Fruit fly (Drosophila melanogaster) whole organism, embryonic: Measurements from ENCODE around the gene CG4455.
A peak's percentile ranks its signal among the peaks of the same experiment; 100 is the strongest.

Experiments
- Antp ChIP-seq: fragments of 200-800 bp; sonication (Bioruptor generic); optimal IDR thresholded peaks from 3 replicates; lab custom pipeline; 2016; ENCODE audit warnings: missing biosample characterization, missing genetic modification characterization
- CG10209 ChIP-seq: fragments of 200-800 bp; sonication (Bioruptor generic); optimal IDR thresholded peaks from 3 replicates; lab custom pipeline; 2017; ENCODE audit warnings: missing biosample characterization, mild to moderate bottlenecking, missing genetic modification characterization, missing genetic modification reagents
- CG10274 ChIP-seq: fragments of 200-800 bp; sonication (Bioruptor generic); optimal IDR thresholded peaks from 3 replicates; lab custom pipeline; 2017; ENCODE audit warnings: missing biosample characterization, mild to moderate bottlenecking, missing genetic modification characterization
- CG11398 ChIP-seq: fragments of 200-800 bp; sonication (Bioruptor generic); optimal IDR thresholded peaks from 2 replicates; lab custom pipeline; 2016; ENCODE audit warnings: missing biosample characterization, missing genetic modification characterization
- CG12744 ChIP-seq: fragments of 200-800 bp; sonication (Bioruptor generic); optimal IDR thresholded peaks from 2 replicates; lab custom pipeline; 2016; ENCODE audit warnings: missing biosample characterization, missing genetic modification characterization
- CG13296 ChIP-seq: fragments of 200-800 bp; sonication (Bioruptor generic); optimal IDR thresholded peaks from 3 replicates; lab custom pipeline; 2018; ENCODE audit warnings: missing biosample characterization, mild to moderate bottlenecking, missing genetic modification characterization
- CG13624 ChIP-seq: fragments of 200-800 bp; sonication (Bioruptor generic); optimal IDR thresholded peaks from 2 replicates; lab custom pipeline; 2016; ENCODE audit warnings: missing biosample characterization, missing genetic modification characterization
- CG14860 ChIP-seq: fragments of 200-800 bp; sonication (Bioruptor generic); IDR thresholded peaks from 3 replicates; pipeline ENCODE4 v1.3.6; 2022; ENCODE audit warnings: missing biosample characterization, missing genetic modification characterization; ENCODE audit not compliant: partially characterized antibody
- CG15011 ChIP-seq: fragments of 200-800 bp; sonication (Bioruptor generic); optimal IDR thresholded peaks from 3 replicates; lab custom pipeline; 2018; ENCODE audit warnings: missing biosample characterization, mild to moderate bottlenecking, missing genetic modification characterization
- CG17568 ChIP-seq: fragments of 200-800 bp; sonication (Bioruptor generic); optimal IDR thresholded peaks from 2 replicates; lab custom pipeline; 2018; ENCODE audit warnings: missing biosample characterization, mild to moderate bottlenecking, missing genetic modification characterization, moderate library complexity
- CG2199 ChIP-seq: fragments of 200-800 bp; sonication (Bioruptor generic); IDR thresholded peaks from 3 replicates; pipeline ENCODE4 v1.3.6; 2022; ENCODE audit warnings: missing biosample characterization, missing genetic modification characterization
- CG2202 ChIP-seq: fragments of 200-800 bp; sonication (Bioruptor generic); optimal IDR thresholded peaks from 2 replicates; lab custom pipeline; 2018; ENCODE audit warnings: missing biosample characterization, mild to moderate bottlenecking, missing genetic modification characterization
- CG30020 ChIP-seq: fragments of 200-800 bp; optimal IDR thresholded peaks from 2 replicates; lab custom pipeline; 2019; ENCODE audit warnings: missing biosample characterization, mild to moderate bottlenecking, missing genetic modification characterization, moderate library complexity
- CG31224 ChIP-seq: fragments of 200-800 bp; sonication (Bioruptor generic); IDR thresholded peaks from 2 replicates; pipeline ENCODE4 v1.3.6; 2022; ENCODE audit warnings: missing biosample characterization, missing genetic modification characterization
- CG32767 ChIP-seq: fragments of 200-800 bp; sonication (Bioruptor generic); IDR thresholded peaks from 2 replicates; pipeline ENCODE4 v1.3.6; 2022; ENCODE audit warnings: missing biosample characterization, missing genetic modification characterization
- CG3407 ChIP-seq: fragments of 200-800 bp; sonication (Bioruptor generic); optimal IDR thresholded peaks from 2 replicates; lab custom pipeline; 2018; ENCODE audit warnings: missing biosample characterization, mild to moderate bottlenecking, missing genetic modification characterization
- CG3995 ChIP-seq: fragments of 200-800 bp; sonication (Bioruptor generic); optimal IDR thresholded peaks from 3 replicates; lab custom pipeline; 2016; ENCODE audit warnings: missing biosample characterization, missing genetic modification characterization
- CG4282 ChIP-seq: fragments of 200-800 bp; sonication (Bioruptor generic); optimal IDR thresholded peaks from 2 replicates; lab custom pipeline; 2016; ENCODE audit warnings: missing biosample characterization, missing genetic modification characterization
- CG4730 ChIP-seq: fragments of 200-800 bp; sonication (Bioruptor generic); IDR thresholded peaks from 2 replicates; pipeline ENCODE4 v1.3.6; 2022; ENCODE audit warnings: missing biosample characterization, missing genetic modification characterization
- CG6254 ChIP-seq: fragments of 200-800 bp; sonication (Bioruptor generic); optimal IDR thresholded peaks from 3 replicates; lab custom pipeline; 2017; ENCODE audit warnings: mild to moderate bottlenecking, missing biosample characterization, missing genetic modification reagents, missing genetic modification characterization
- CG8089 ChIP-seq: fragments of 200-800 bp; sonication (Bioruptor generic); optimal IDR thresholded peaks from 3 replicates; lab custom pipeline; 2016; ENCODE audit warnings: missing biosample characterization, missing genetic modification characterization
- CG9215 ChIP-seq: fragments of 200-800 bp; sonication (Bioruptor generic); IDR thresholded peaks from 2 replicates; pipeline ENCODE4 v1.3.6; 2022; ENCODE audit warnings: missing biosample characterization, missing genetic modification characterization
- CG9727 ChIP-seq: fragments of 200-800 bp; sonication (Bioruptor generic); optimal IDR thresholded peaks from 3 replicates; lab custom pipeline; 2017; ENCODE audit warnings: missing biosample characterization, mild to moderate bottlenecking, missing genetic modification characterization
- CoRest ChIP-seq: fragments of 200-800 bp; sonication (Bioruptor generic); optimal IDR thresholded peaks from 3 replicates; lab custom pipeline; 2018; ENCODE audit warnings: missing biosample characterization, mild to moderate bottlenecking, missing genetic modification characterization, moderate library complexity
- D19B ChIP-seq: fragments of 200-800 bp; sonication (Bioruptor generic); optimal IDR thresholded peaks from 2 replicates; lab custom pipeline; 2017; ENCODE audit warnings: missing biosample characterization, mild to moderate bottlenecking, missing genetic modification characterization
- E2f1 ChIP-seq: fragments of 200-800 bp; sonication (Bioruptor generic); IDR thresholded peaks from 2 replicates; pipeline ENCODE4 v1.3.6; 2022; ENCODE audit warnings: missing biosample characterization, missing genetic modification characterization
- Ets65A ChIP-seq: fragments of 200-800 bp; sonication (Bioruptor generic); peaks from one replicate; lab custom pipeline; 2016; ENCODE audit warnings: missing biosample characterization, missing genetic modification characterization
- Optix ChIP-seq: fragments of 200-800 bp; sonication (Bioruptor generic); IDR thresholded peaks from 3 replicates; pipeline ENCODE4 v1.3.6; 2022; ENCODE audit warnings: missing biosample characterization, missing genetic modification characterization
- Scr ChIP-seq: fragments of 200-800 bp; sonication (Bioruptor generic); IDR thresholded peaks from 2 replicates; pipeline ENCODE4 v1.3.6; 2022; ENCODE audit warnings: missing biosample characterization, missing genetic modification characterization; ENCODE audit not compliant: partially characterized antibody
- Six4 ChIP-seq: fragments of 200-800 bp; sonication (Bioruptor generic); optimal IDR thresholded peaks from 2 replicates; lab custom pipeline; 2016; ENCODE audit warnings: missing biosample characterization, missing genetic modification characterization
- Ssrp ChIP-seq: fragments of 200-800 bp; sonication (Bioruptor generic); optimal IDR thresholded peaks from 2 replicates; lab custom pipeline; 2018; ENCODE audit warnings: missing biosample characterization, mild to moderate bottlenecking, missing genetic modification characterization, moderate library complexity
- Xrp1 ChIP-seq: fragments of 200-800 bp; sonication (Bioruptor generic); IDR thresholded peaks from 2 replicates; pipeline ENCODE4 v1.3.6; 2022; ENCODE audit warnings: missing biosample characterization, missing genetic modification characterization
- YL-1 ChIP-seq: fragments of 200-800 bp; sonication (Bioruptor generic); optimal IDR thresholded peaks from 3 replicates; lab custom pipeline; 2017; ENCODE audit warnings: missing biosample characterization, mild to moderate bottlenecking, missing genetic modification characterization
- al ChIP-seq: fragments of 200-800 bp; sonication (Bioruptor generic); IDR thresholded peaks from 2 replicates; pipeline ENCODE4 v1.3.6; 2022; ENCODE audit warnings: missing biosample characterization, missing genetic modification characterization
- bowl ChIP-seq: fragments of 200-800 bp; sonication (Bioruptor generic); IDR thresholded peaks from 2 replicates; pipeline ENCODE4 v1.3.6; 2022; ENCODE audit warnings: missing biosample characterization, missing genetic modification characterization
- dmrt99B ChIP-seq: fragments of 200-800 bp; sonication (Bioruptor generic); optimal IDR thresholded peaks from 2 replicates; lab custom pipeline; 2018; ENCODE audit warnings: missing biosample characterization, mild to moderate bottlenecking, missing genetic modification characterization, moderate library complexity
- ewg ChIP-seq: fragments of 200-800 bp; sonication (Bioruptor generic); optimal IDR thresholded peaks from 3 replicates; lab custom pipeline; 2017; ENCODE audit warnings: mild to moderate bottlenecking, missing biosample characterization, missing genetic modification reagents, missing genetic modification characterization
- gcm2 ChIP-seq: fragments of 200-800 bp; sonication (Bioruptor generic); optimal IDR thresholded peaks from 2 replicates; lab custom pipeline; 2016; ENCODE audit warnings: missing biosample characterization, missing genetic modification characterization
- ind ChIP-seq: fragments of 200-800 bp; sonication (Bioruptor generic); optimal IDR thresholded peaks from 3 replicates; lab custom pipeline; 2016; ENCODE audit warnings: missing biosample characterization, missing genetic modification characterization
- nmo ChIP-seq: fragments of 200-800 bp; sonication (Bioruptor generic); optimal IDR thresholded peaks from 2 replicates; lab custom pipeline; 2018; ENCODE audit warnings: missing biosample characterization, mild to moderate bottlenecking, missing genetic modification characterization, moderate library complexity
- odd ChIP-seq: fragments of 200-800 bp; sonication (Bioruptor generic); optimal IDR thresholded peaks from 2 replicates; lab custom pipeline; 2017; ENCODE audit warnings: missing biosample characterization, mild to moderate bottlenecking, missing genetic modification characterization
- onecut ChIP-seq: fragments of 200-800 bp; sonication (Bioruptor generic); IDR thresholded peaks from 2 replicates; pipeline ENCODE4 v1.3.6; 2022; ENCODE audit warnings: missing biosample characterization, missing genetic modification characterization
- org-1 ChIP-seq: fragments of 200-800 bp; sonication (Bioruptor generic); optimal IDR thresholded peaks from 2 replicates; lab custom pipeline; 2017; ENCODE audit warnings: missing biosample characterization, missing genetic modification characterization
- pita ChIP-seq: fragments of 200-800 bp; sonication (Bioruptor generic); optimal IDR thresholded peaks from 2 replicates; lab custom pipeline; 2017; ENCODE audit warnings: missing biosample characterization, mild to moderate bottlenecking, missing genetic modification characterization
- prd ChIP-seq, 3 experiments: fragments of >200 bp in 2 of 3; fragments of 200-800 bp in 1 of 3; sonication (Bioruptor generic) in 1 of 3; optimal IDR thresholded peaks in 2 of 3; IDR thresholded peaks in 1 of 3; 2 replicates in 2 of 3; 3 replicates in 1 of 3; pipeline versions ENCODE4 v1.3.6 to Lab custom; 2017 to 2022; ENCODE audit warnings: missing biosample characterization in 1 of 3, missing genetic modification characterization in 1 of 3
- run ChIP-seq: fragments of 200-800 bp; sonication (Bioruptor generic); optimal IDR thresholded peaks from 3 replicates; lab custom pipeline; 2018; ENCODE audit warnings: missing biosample characterization, mild to moderate bottlenecking, missing genetic modification characterization
- sqz ChIP-seq: fragments of 200-800 bp; sonication (Bioruptor generic); optimal IDR thresholded peaks from 3 replicates; lab custom pipeline; 2018; ENCODE audit warnings: missing biosample characterization, mild to moderate bottlenecking, missing genetic modification characterization
- sr ChIP-seq: fragments of 200-800 bp; sonication (Bioruptor generic); IDR thresholded peaks from 3 replicates; pipeline ENCODE4 v1.3.6; 2022; ENCODE audit warnings: missing biosample characterization, missing genetic modification characterization
- tgo ChIP-seq: fragments of 200-800 bp; sonication (Bioruptor generic); IDR thresholded peaks from 3 replicates; pipeline ENCODE4 v1.3.6; 2022; ENCODE audit warnings: missing biosample characterization, missing genetic modification characterization
- trh ChIP-seq: fragments of 200-800 bp; sonication (Bioruptor generic); optimal IDR thresholded peaks from 2 replicates; lab custom pipeline; 2016; ENCODE audit warnings: missing biosample characterization, missing genetic modification characterization

The CG4455 gene

DNA sequence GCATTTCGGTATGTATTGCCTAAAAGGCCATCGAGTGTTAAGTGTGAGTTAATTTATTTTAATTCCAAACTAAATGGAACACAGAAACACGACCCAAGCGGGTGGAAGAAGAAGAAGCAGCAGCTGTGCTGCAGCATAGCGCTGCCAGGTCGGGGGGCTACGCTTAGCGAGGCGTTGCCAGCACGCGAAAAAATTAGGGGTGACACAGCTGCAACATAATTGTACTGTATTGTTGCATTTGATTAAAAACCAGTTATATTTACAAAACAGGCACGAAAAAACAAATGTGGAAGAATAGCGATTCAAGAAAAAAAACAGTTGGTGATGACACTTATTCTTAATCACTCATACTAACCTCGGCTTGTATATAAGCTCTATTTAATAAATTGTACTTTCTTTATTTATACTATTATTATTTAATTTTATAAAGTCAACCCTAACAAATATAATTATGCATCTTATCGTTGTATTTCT, 2.5 kb upstream of the CG4455 start (continued):
- TF ChIP-seq onecut (GFP tag; lab: Robert Waterston, UW) (peak; percentile 41; the same call in 1 of the 2 replicates), CG12744 (GFP tag; lab: Kevin White, UChicago) (no peak), pita (GFP tag; lab: Kevin White, UChicago) (no peak), CG10274 (GFP tag; lab: Kevin White, UChicago) (no peak), ewg (GFP tag; lab: Kevin White, UChicago) (peak; percentile 49), CG4282 (peak; percentile 67), CG13624 (GFP tag; lab: Kevin White, UChicago) (peak; percentile 55), CG10209 (GFP tag; lab: Kevin White, UChicago) (peak; percentile 75), E2f1 (GFP tag; lab: Robert Waterston, UW) (peak; percentile 70), CG9727 (GFP tag; lab: Kevin White, UChicago) (peak; percentile 78), CG2199 (GFP tag; lab: Robert Waterston, UW) (peak; percentile 86), run (tag; lab: Kevin White, UChicago) (peak; percentile 17), CG30020 (tag; lab: Kevin White, UChicago) (peak; percentile 42), CG9215 (GFP tag; lab: Robert Waterston, UW) (peak; percentile 76), CG3995 (GFP tag; lab: Kevin White, UChicago) (peak; percentile 39), CG15011 (GFP tag; lab: Kevin White, UChicago) (peak; percentile 47), Scr (0 out of 2 replicates have a peak, but pooled peaks have one; percentile 57), CG4730 (GFP tag; lab: Robert Waterston, UW) (peak; percentile 69), CG32767 (GFP tag; lab: Robert Waterston, UW) (no peak), CG11398 (GFP tag; lab: Kevin White, UChicago) (peak; percentile 14), YL-1 (GFP tag; lab: Kevin White, UChicago) (peak; percentile 78), CG14860 (GFP tag; lab: Robert Waterston, UW) (no peak), CoRest (tag; lab: Kevin White, UChicago) (peak; percentile 82), CG6254 (peak; percentile 15), CG17568 (GFP tag; lab: Kevin White, UChicago) (no peak), gcm2 (GFP tag; lab: Kevin White, UChicago) (peak; percentile 22), Ets65A (peak; percentile 97), CG3407 (GFP tag; lab: Kevin White, UChicago) (peak; percentile 12), nmo (peak; percentile 78), CG31224 (peak; percentile 70), CG13296 (GFP tag; lab: Kevin White, UChicago) (peak; percentile 72), dmrt99B (tag; lab: Kevin White, UChicago) (no peak), Ssrp (tag; lab: Kevin White, UChicago) (peak; percentile 77), ind (GFP tag; lab: Kevin White, UChicago) (peak; percentile 75), prd (optimal IDR thresholded peaks at IDR 0.05; lab: Kevin White, UChicago) (no peak), prd (GFP tag; IDR thresholded peaks at IDR 0.05; lab: Robert Waterston, UW) (peak; percentile 81), sr (GFP tag; lab: Robert Waterston, UW) (no peak), Optix (GFP tag; lab: Robert Waterston, UW) (peak; percentile 74), odd (GFP tag; lab: Kevin White, UChicago) (no peak), CG2202 (tag; lab: Kevin White, UChicago) (no peak), CG8089 (GFP tag; lab: Kevin White, UChicago) (peak; percentile 19), trh (GFP tag; lab: Kevin White, UChicago) (peak; percentile 66), sqz (peak; percentile 82), bowl (GFP tag; lab: Robert Waterston, UW) (peak; percentile 60; the same call in 1 of the 2 replicates), Antp (GFP tag; lab: Kevin White, UChicago) (peak; percentile 74), al (peak; percentile 64; the same call in 1 of the 2 replicates), D19B (GFP tag; lab: Kevin White, UChicago) (peak; percentile 52), org-1 (peak; percentile 54), Xrp1 (peak; percentile 64), Six4 (no peak), tgo (GFP tag; lab: Robert Waterston, UW) (peak; percentile 70)
